Fruit fly (Drosophila melanogaster) whole organism, wandering third instar larva: ENCODE measurements around the gene Orct.

Experiments used
- Hnf4 ChIP-seq: fragments of 200-800 bp; sonication (Bioruptor generic); optimal IDR thresholded peaks from 2 replicates; lab custom pipeline; 2016; ENCODE audit warnings: missing biosample characterization, mild to moderate bottlenecking, missing genetic modification characterization
- Hr78 ChIP-seq: fragments of >200 bp; optimal IDR thresholded peaks from 2 replicates; lab custom pipeline; 2017; ENCODE audit warnings: missing biosample characterization, missing genetic modification characterization
- pan ChIP-seq: fragments of >200 bp; optimal IDR thresholded peaks from 2 replicates; lab custom pipeline; 2017
- psq ChIP-seq: fragments of 200-800 bp; sonication (Bioruptor generic); optimal IDR thresholded peaks from 3 replicates; lab custom pipeline; 2017; ENCODE audit warnings: missing biosample characterization, mild to moderate bottlenecking, missing genetic modification characterization, moderate library complexity
- sage ChIP-seq: fragments of 200-800 bp; sonication (Bioruptor generic); optimal IDR thresholded peaks from 2 replicates; lab custom pipeline; 2016; ENCODE audit warnings: missing biosample characterization, mild to moderate bottlenecking, missing genetic modification characterization

- TF ChIP-seq psq (GFP tag; lab: Kevin White, UChicago): no peak
- no peak for TF ChIP-seq sage (GFP tag; lab: Kevin White, UChicago)
- no peak for TF ChIP-seq Hr78 (GFP tag; lab: Kevin White, UChicago)
- TF ChIP-seq Hnf4: peak; percentile 59
- no peak for TF ChIP-seq pan (lab: Kevin White, UChicago)
Observed at dm6 chr3R:24230423-24231205, 45.4 kb upstream of the Orct start, which contains the start of gene mask.
